Fruit fly (Drosophila melanogaster) whole organism, embryonic: ENCODE measurements around the gene meigo.

ENCODE experiments used
- Atf3 ChIP-seq: fragments of 200-800 bp; sonication (Bioruptor generic); optimal IDR thresholded peaks from 3 replicates; lab custom pipeline; 2016; ENCODE audit warnings: missing biosample characterization, missing genetic modification characterization
- CG10147 ChIP-seq: fragments of 200-800 bp; sonication (Bioruptor generic); optimal IDR thresholded peaks from 2 replicates; lab custom pipeline; 2019; ENCODE audit warnings: missing biosample characterization, mild to moderate bottlenecking, missing genetic modification characterization, moderate library complexity
- CG11504 ChIP-seq: fragments of 200-800 bp; sonication (Bioruptor generic); optimal IDR thresholded peaks from 3 replicates; lab custom pipeline; 2019; ENCODE audit warnings: missing biosample characterization, mild to moderate bottlenecking, missing genetic modification characterization, moderate library complexity
- CG11695 ChIP-seq: fragments of 200-800 bp; sonication (Bioruptor generic); IDR thresholded peaks from 3 replicates; pipeline ENCODE4 v1.3.6; 2022; ENCODE audit warnings: missing biosample characterization, missing genetic modification characterization
- CG11696 ChIP-seq: fragments of 200-800 bp; sonication (Bioruptor generic); IDR thresholded peaks from 2 replicates; pipeline ENCODE4 v1.3.6; 2022; ENCODE audit warnings: missing biosample characterization, missing genetic modification characterization
- CG12391 ChIP-seq: fragments of 200-800 bp; sonication (Bioruptor generic); optimal IDR thresholded peaks from 3 replicates; lab custom pipeline; 2018; ENCODE audit warnings: missing biosample characterization, mild to moderate bottlenecking, missing genetic modification characterization, moderate library complexity
- CG13624 ChIP-seq: fragments of 200-800 bp; sonication (Bioruptor generic); optimal IDR thresholded peaks from 2 replicates; lab custom pipeline; 2016; ENCODE audit warnings: missing biosample characterization, missing genetic modification characterization
- CG14965 ChIP-seq: fragments of 200-800 bp; sonication (Bioruptor generic); optimal IDR thresholded peaks from 2 replicates; lab custom pipeline; 2016; ENCODE audit warnings: missing biosample characterization, missing genetic modification characterization, borderline replicate concordance
- CG15696 ChIP-seq: fragments of 200-800 bp; sonication (Bioruptor generic); optimal IDR thresholded peaks from 2 replicates; lab custom pipeline; 2019; ENCODE audit warnings: missing biosample characterization, mild to moderate bottlenecking, missing genetic modification characterization, moderate library complexity
- CG1647 ChIP-seq: fragments of 200-800 bp; sonication (Bioruptor generic); optimal IDR thresholded peaks from 3 replicates; lab custom pipeline; 2016; ENCODE audit warnings: missing biosample characterization, missing genetic modification characterization
- CG17612 ChIP-seq: fragments of 200-800 bp; sonication (Bioruptor generic); IDR thresholded peaks from 2 replicates; pipeline ENCODE4 v1.3.6; 2022; ENCODE audit warnings: missing biosample characterization, missing genetic modification characterization
- CG2116 ChIP-seq: fragments of 200-800 bp; sonication (Bioruptor generic); optimal IDR thresholded peaks from 3 replicates; lab custom pipeline; 2018; ENCODE audit warnings: missing biosample characterization, mild to moderate bottlenecking, missing genetic modification characterization
- CG2129 ChIP-seq: fragments of 200-800 bp; sonication (Bioruptor generic); IDR thresholded peaks from 2 replicates; pipeline ENCODE4 v1.3.6; 2022; ENCODE audit warnings: missing biosample characterization, missing genetic modification characterization; ENCODE audit not compliant: partially characterized antibody
- CG3163 ChIP-seq: fragments of 200-800 bp; sonication (Bioruptor generic); optimal IDR thresholded peaks from 3 replicates; lab custom pipeline; 2016; ENCODE audit warnings: missing biosample characterization, missing genetic modification characterization
- CG3281 ChIP-seq: fragments of 200-800 bp; sonication (Bioruptor generic); optimal IDR thresholded peaks from 3 replicates; lab custom pipeline; 2017; ENCODE audit warnings: missing biosample characterization, mild to moderate bottlenecking, missing genetic modification characterization
- CG3726 ChIP-seq: fragments of 200-800 bp; sonication (Bioruptor generic); IDR thresholded peaks from 3 replicates; pipeline ENCODE4, ENCODE4 v1.3.6; 2022; ENCODE audit warnings: missing biosample characterization, missing genetic modification characterization
- CG42726 ChIP-seq: fragments of 200-800 bp; sonication (Bioruptor generic); IDR thresholded peaks from 2 replicates; pipeline ENCODE4 v1.3.6; 2022; ENCODE audit warnings: missing biosample characterization, missing genetic modification characterization; ENCODE audit not compliant: partially characterized antibody
- CG5245 ChIP-seq: fragments of 200-800 bp; sonication (Bioruptor generic); optimal IDR thresholded peaks from 3 replicates; lab custom pipeline; 2016; ENCODE audit warnings: missing biosample characterization, missing genetic modification characterization
- CG6683 ChIP-seq: fragments of 200-800 bp; sonication (Bioruptor generic); optimal IDR thresholded peaks from 2 replicates; lab custom pipeline; 2017; ENCODE audit warnings: missing biosample characterization, mild to moderate bottlenecking, missing genetic modification characterization, missing genetic modification reagents
- CG7745 ChIP-seq: fragments of 200-800 bp; sonication (Bioruptor generic); optimal IDR thresholded peaks from 2 replicates; lab custom pipeline; 2018; ENCODE audit warnings: missing biosample characterization, mild to moderate bottlenecking, missing genetic modification characterization, moderate library complexity
- CG7786 ChIP-seq: fragments of 200-800 bp; sonication (Bioruptor generic); optimal IDR thresholded peaks from 2 replicates; lab custom pipeline; 2016; ENCODE audit warnings: missing biosample characterization, missing genetic modification characterization
- CG9437 ChIP-seq: fragments of 200-800 bp; sonication (Bioruptor generic); optimal IDR thresholded peaks from 2 replicates; lab custom pipeline; 2018; ENCODE audit warnings: missing biosample characterization, mild to moderate bottlenecking, missing genetic modification characterization
- CG9797 ChIP-seq: fragments of 200-800 bp; sonication (Bioruptor generic); optimal IDR thresholded peaks from 3 replicates; lab custom pipeline; 2018; ENCODE audit warnings: missing biosample characterization, mild to moderate bottlenecking, missing genetic modification characterization
- CTCF ChIP-seq: fragments of 200-800 bp; sonication (Bioruptor generic); optimal IDR thresholded peaks from 2 replicates; lab custom pipeline; 2017; ENCODE audit warnings: missing biosample characterization, mild to moderate bottlenecking, missing genetic modification characterization, moderate library complexity
- Ets65A ChIP-seq: fragments of 200-800 bp; sonication (Bioruptor generic); peaks from one replicate; lab custom pipeline; 2016; ENCODE audit warnings: missing biosample characterization, missing genetic modification characterization
- GATAe ChIP-seq: fragments of 200-800 bp; sonication (Bioruptor generic); conservative IDR thresholded peaks from 2 replicates; pipeline ENCODE4 v1.3.6; 2022; ENCODE audit warnings: missing biosample characterization, missing genetic modification characterization
- Gug ChIP-seq: fragments of 200-800 bp; sonication (Bioruptor generic); IDR thresholded peaks from 4 replicates; pipeline ENCODE4 v1.3.6; 2022; ENCODE audit warnings: missing biosample characterization, missing genetic modification characterization
- Hr78 ChIP-seq, 2 experiments: fragments of 200-800 bp in 1 of 2; fragments of >200 bp in 1 of 2; sonication (Bioruptor generic) in 1 of 2; optimal IDR thresholded peaks; 2 replicates each; lab custom pipeline; 2017 to 2019; ENCODE audit warnings: missing biosample characterization in 2 of 2, missing genetic modification characterization in 2 of 2, mild to moderate bottlenecking in 1 of 2, moderate library complexity in 1 of 2
- NK7.1 ChIP-seq: fragments of 200-800 bp; sonication (Bioruptor generic); optimal IDR thresholded peaks from 3 replicates; lab custom pipeline; 2016; ENCODE audit warnings: missing biosample characterization, missing genetic modification characterization
- PHDP ChIP-seq: fragments of 200-800 bp; sonication (Bioruptor generic); optimal IDR thresholded peaks from 3 replicates; lab custom pipeline; 2018; ENCODE audit warnings: missing biosample characterization, mild to moderate bottlenecking, missing genetic modification characterization, moderate library complexity
- Scr ChIP-seq: fragments of 200-800 bp; sonication (Bioruptor generic); IDR thresholded peaks from 2 replicates; pipeline ENCODE4 v1.3.6; 2022; ENCODE audit warnings: missing biosample characterization, missing genetic modification characterization; ENCODE audit not compliant: partially characterized antibody
- Vsx1 ChIP-seq: fragments of 200-800 bp; sonication (Bioruptor generic); optimal IDR thresholded peaks from 2 replicates; lab custom pipeline; 2017; ENCODE audit warnings: missing biosample characterization, mild to moderate bottlenecking, missing genetic modification characterization, missing genetic modification reagents
- Xbp1 ChIP-seq: fragments of 200-800 bp; sonication (Bioruptor generic); optimal IDR thresholded peaks from 3 replicates; lab custom pipeline; 2016; ENCODE audit warnings: missing biosample characterization, mild to moderate bottlenecking, missing genetic modification characterization
- bsh ChIP-seq, 2 experiments: fragments of 200-800 bp; sonication (Bioruptor generic); optimal IDR thresholded peaks; 2 replicates each; lab custom pipeline; 2017 to 2018; ENCODE audit warnings: mild to moderate bottlenecking in 2 of 2, missing biosample characterization in 2 of 2, missing genetic modification characterization in 2 of 2, moderate library complexity in 1 of 2
- cas ChIP-seq: fragments of 200-800 bp; sonication (Bioruptor generic); IDR thresholded peaks from 2 replicates; pipeline ENCODE4 v1.3.6; 2022; ENCODE audit warnings: missing biosample characterization, missing genetic modification characterization
- ci ChIP-seq: fragments of 200-800 bp; sonication (Bioruptor generic); IDR thresholded peaks from 3 replicates; pipeline ENCODE4 v1.3.6; 2022; ENCODE audit warnings: missing biosample characterization, missing genetic modification characterization
- dimm ChIP-seq: fragments of 200-800 bp; sonication (Bioruptor generic); IDR thresholded peaks from 2 replicates; pipeline ENCODE4 v1.3.6; 2022; ENCODE audit warnings: missing biosample characterization, missing genetic modification characterization
- fru ChIP-seq: fragments of >200 bp; optimal IDR thresholded peaks from 2 replicates; lab custom pipeline; 2017
- hkb ChIP-seq, 2 experiments: fragments of 200-800 bp in 1 of 2; fragments of >200 bp in 1 of 2; sonication (Bioruptor generic) in 1 of 2; IDR thresholded peaks in 1 of 2; optimal IDR thresholded peaks in 1 of 2; 2 replicates each; pipeline versions ENCODE4 v1.3.6 to Lab custom; 2017 to 2022; ENCODE audit warnings: missing biosample characterization in 1 of 2, missing genetic modification characterization in 1 of 2
- lbe ChIP-seq: fragments of 200-800 bp; sonication (Bioruptor generic); optimal IDR thresholded peaks from 2 replicates; lab custom pipeline; 2016; ENCODE audit warnings: missing biosample characterization, mild to moderate bottlenecking, missing genetic modification characterization
- luna ChIP-seq: fragments of 200-800 bp; sonication (Bioruptor generic); optimal IDR thresholded peaks from 2 replicates; lab custom pipeline; 2016; ENCODE audit warnings: missing biosample characterization, missing genetic modification characterization
- nom ChIP-seq: fragments of 200-800 bp; sonication (Bioruptor generic); optimal IDR thresholded peaks from 2 replicates; lab custom pipeline; 2017; ENCODE audit warnings: missing biosample characterization, missing genetic modification characterization, mild to moderate bottlenecking, moderate library complexity, missing genetic modification reagents
- org-1 ChIP-seq: fragments of 200-800 bp; sonication (Bioruptor generic); optimal IDR thresholded peaks from 2 replicates; lab custom pipeline; 2017; ENCODE audit warnings: missing biosample characterization, missing genetic modification characterization
- ranshi ChIP-seq: fragments of 200-800 bp; sonication (Bioruptor generic); IDR thresholded peaks from 2 replicates; pipeline ENCODE4 v1.3.6; 2022; ENCODE audit warnings: missing biosample characterization, missing genetic modification characterization
- repo ChIP-seq: fragments of 200-800 bp; sonication (Bioruptor generic); optimal IDR thresholded peaks from 2 replicates; lab custom pipeline; 2016; ENCODE audit warnings: missing biosample characterization, missing genetic modification characterization
- sc ChIP-seq, 3 experiments: fragments of >200 bp in 2 of 3; fragments of 200-800 bp in 1 of 3; sonication (Bioruptor generic) in 1 of 3; optimal IDR thresholded peaks; 2 replicates in 2 of 3; 3 replicates in 1 of 3; lab custom pipeline; 2017; ENCODE audit warnings: mild to moderate bottlenecking in 1 of 3, missing biosample characterization in 1 of 3, missing genetic modification characterization in 1 of 3, missing genetic modification reagents in 1 of 3
- seq ChIP-seq: fragments of 200-800 bp; sonication (Bioruptor generic); IDR thresholded peaks from 2 replicates; pipeline ENCODE4 v1.3.6; 2022; ENCODE audit warnings: missing biosample characterization, missing genetic modification characterization
- sima ChIP-seq: fragments of 200-800 bp; sonication (Bioruptor generic); optimal IDR thresholded peaks from 2 replicates; lab custom pipeline; 2016; ENCODE audit warnings: missing biosample characterization, missing genetic modification characterization
- wek ChIP-seq: fragments of 200-800 bp; sonication (Bioruptor generic); optimal IDR thresholded peaks from 3 replicates; lab custom pipeline; 2018; ENCODE audit warnings: missing biosample characterization, mild to moderate bottlenecking, missing genetic modification characterization, moderate library complexity
- zfh2 ChIP-seq: fragments of 200-800 bp; sonication (Bioruptor generic); optimal IDR thresholded peaks from 2 replicates; lab custom pipeline; 2016; ENCODE audit warnings: missing biosample characterization, missing genetic modification characterization

The meigo gene

dm6 chr3R:21097631-21098117, 40.4 kb upstream of the meigo start, which contains the start of gene RhoGAP93B (continued):
- TF ChIP-seq CG12391 (tag; lab: Kevin White, UChicago) = peak; percentile 93
- TF ChIP-seq CG3163 (GFP tag; lab: Kevin White, UChicago) = peak; percentile 77
- TF ChIP-seq sc (optimal IDR thresholded peaks at IDR 0.05; lab: Kevin White, UChicago) = no peak
- peak; percentile 28 for TF ChIP-seq sc (GFP tag; optimal IDR thresholded peaks at IDR 0.05; lab: Kevin White, UChicago)
- TF ChIP-seq CG10147 (GFP tag; lab: Kevin White, UChicago) = peak; percentile 86
- TF ChIP-seq luna (GFP tag; lab: Kevin White, UChicago) = peak; percentile 53
- peak; percentile 44 for TF ChIP-seq CTCF (GFP tag; lab: Kevin White, UChicago)
- TF ChIP-seq lbe (GFP tag; lab: Kevin White, UChicago) = peak; percentile 74
- peak; percentile 81 for TF ChIP-seq CG11504 (tag; lab: Kevin White, UChicago)
- peak; percentile 100 for TF ChIP-seq CG2129 (GFP tag; lab: Robert Waterston, UW)
- peak; percentile 94 for TF ChIP-seq ranshi (GFP tag; lab: Robert Waterston, UW)
- peak; percentile 93 for TF ChIP-seq CG13624 (GFP tag; lab: Kevin White, UChicago)
- peak; percentile 74 for TF ChIP-seq CG3281 (GFP tag; lab: Kevin White, UChicago)
- TF ChIP-seq CG9797 (GFP tag; lab: Kevin White, UChicago) = peak; percentile 90
- TF ChIP-seq CG11695 = peak; percentile 83
- peak; percentile 84 for TF ChIP-seq Xbp1
- peak; percentile 25 for TF ChIP-seq wek (GFP tag; lab: Kevin White, UChicago)
- TF ChIP-seq Gug (GFP tag; lab: Robert Waterston, UW) = peak; percentile 96
- TF ChIP-seq zfh2 = peak; percentile 92
- TF ChIP-seq cas = peak; percentile 85
- TF ChIP-seq CG9437 (GFP tag; lab: Kevin White, UChicago) = peak; percentile 37
- peak; percentile 71 for TF ChIP-seq sima (GFP tag; lab: Kevin White, UChicago)
- peak; percentile 93 for TF ChIP-seq CG7786 (GFP tag; lab: Kevin White, UChicago)
- peak; percentile 90 for TF ChIP-seq CG2116 (GFP tag; lab: Kevin White, UChicago)
- peak; percentile 55 for TF ChIP-seq nom (GFP tag; lab: Kevin White, UChicago)
- peak; percentile 48 for TF ChIP-seq CG6683 (GFP tag; lab: Kevin White, UChicago)
- peak; percentile 100 for TF ChIP-seq Scr (GFP tag; lab: Robert Waterston, UW)
- peak; percentile 78 for TF ChIP-seq CG17612 (GFP tag; lab: Robert Waterston, UW)
- peak; percentile 90 for TF ChIP-seq CG15696
- TF ChIP-seq org-1 (GFP tag; lab: Kevin White, UChicago) = no peak
- no peak for TF ChIP-seq Hr78 (GFP tag; optimal IDR thresholded peaks at IDR 0.05; lab: Kevin White, UChicago)
- peak; percentile 73 for TF ChIP-seq dimm (GFP tag; lab: Robert Waterston, UW)
- TF ChIP-seq GATAe = peak; percentile 73; the same call in 1 of the 2 replicates
- peak; percentile 79 for TF ChIP-seq seq (GFP tag; lab: Robert Waterston, UW)
- TF ChIP-seq ci (GFP tag; lab: Robert Waterston, UW) = peak; percentile 88
- TF ChIP-seq CG5245 (GFP tag; lab: Kevin White, UChicago) = peak; percentile 70
- peak; percentile 86 for TF ChIP-seq CG3726 (GFP tag; lab: Robert Waterston, UW)
- no peak for TF ChIP-seq CG7745
- TF ChIP-seq repo (GFP tag; lab: Kevin White, UChicago) = peak; percentile 76
- peak; percentile 85 for TF ChIP-seq CG1647 (GFP tag; lab: Kevin White, UChicago)
- peak; percentile 7 for TF ChIP-seq CG14965
- TF ChIP-seq CG42726 (GFP tag; lab: Robert Waterston, UW) = peak; percentile 100
- TF ChIP-seq fru (lab: Kevin White, UChicago) = no peak
- TF ChIP-seq bsh (GFP tag; optimal IDR thresholded peaks at IDR 0.05; lab: Kevin White, UChicago) = peak in 1 of 2 experiments; percentile 78
- peak; percentile 44; the same call in 1 of the 2 replicates for TF ChIP-seq CG11696 (GFP tag; lab: Robert Waterston, UW)
- TF ChIP-seq Vsx1 (GFP tag; lab: Kevin White, UChicago) = no peak
- TF ChIP-seq PHDP = peak; percentile 84
- TF ChIP-seq Atf3 (GFP tag; lab: Kevin White, UChicago) = peak; percentile 86
- peak; percentile 63 for TF ChIP-seq NK7.1 (GFP tag; lab: Kevin White, UChicago)
- TF ChIP-seq hkb (optimal IDR thresholded peaks at IDR 0.05; lab: Kevin White, UChicago) = peak; percentile 88
- peak; percentile 92 for TF ChIP-seq hkb (GFP tag; IDR thresholded peaks at IDR 0.05; lab: Robert Waterston, UW)
- TF ChIP-seq Ets65A (GFP tag; lab: Kevin White, UChicago) = peak; percentile 99
